Worm (Caenorhabditis elegans) whole organism, L1 larva: ENCODE data around the gene nlp-14.

ENCODE experiments used
- C16A3.4 ChIP-seq: fragments of 150-350 bp; optimal IDR thresholded peaks from 2 replicates; lab custom pipeline; 2014; ENCODE audit warnings: missing biosample characterization, missing genetic modification characterization
- alr-1 ChIP-seq: fragments of 200-800 bp; sonication (Bioruptor generic); optimal IDR thresholded peaks from 2 replicates; lab custom pipeline; 2018; ENCODE audit warnings: borderline replicate concordance, mild to moderate bottlenecking, missing genetic modification characterization, missing compliant biosample characterization
- grh-1 ChIP-seq: fragments of 200-800 bp; sonication (Bioruptor generic); IDR thresholded peaks from 2 replicates; pipeline ENCODE4 v1.3.6; 2022; ENCODE audit warnings: missing genetic modification reagents, missing genetic modification characterization, missing compliant biosample characterization
- lin-13 ChIP-seq: fragments of 150-350 bp; optimal IDR thresholded peaks from 2 replicates; lab custom pipeline; 2014; ENCODE audit warnings: missing biosample characterization, missing genetic modification reagents, missing genetic modification characterization
- lin-15B ChIP-seq: fragments of 150-350 bp; sonication (generic microtip); optimal IDR thresholded peaks from 3 replicates; lab custom pipeline; 2014; ENCODE audit warnings: missing biosample characterization, missing genetic modification characterization
- mdl-1 ChIP-seq, 2 experiments: fragments of 150-350 bp; optimal IDR thresholded peaks; 2 replicates each; lab custom pipeline; 2014 to 2017; ENCODE audit warnings: missing biosample characterization in 2 of 2, missing genetic modification characterization in 2 of 2, inconsistent platforms in 1 of 2
- nhr-77 ChIP-seq: fragments of 150-350 bp; optimal IDR thresholded peaks from 2 replicates; lab custom pipeline; 2014; ENCODE audit warnings: missing biosample characterization, missing genetic modification characterization
- pag-3 ChIP-seq: sonication (generic microtip); optimal IDR thresholded peaks from 2 replicates; lab custom pipeline; 2017; ENCODE audit warnings: missing genetic modification characterization, mild to moderate bottlenecking, missing compliant biosample characterization, antibody characterized with exemption, borderline replicate concordance; ENCODE audit not compliant: insufficient read depth
- sox-4 ChIP-seq: sonication (generic microtip); optimal IDR thresholded peaks from 2 replicates; lab custom pipeline; 2016; ENCODE audit warnings: missing genetic modification characterization, missing compliant biosample characterization
- unc-130 ChIP-seq: fragments of 150-350 bp; optimal IDR thresholded peaks from 2 replicates; lab custom pipeline; 2017; ENCODE audit warnings: missing biosample characterization, missing genetic modification characterization, inconsistent platforms
- unc-62 ChIP-seq: fragments of 150-350 bp; optimal IDR thresholded peaks from 2 replicates; lab custom pipeline; 2014; ENCODE audit warnings: missing biosample characterization, missing genetic modification reagents, missing genetic modification characterization
- ztf-11 ChIP-seq, 2 experiments: sonication (generic microtip); optimal IDR thresholded peaks; 2 replicates each; lab custom pipeline; 2016 to 2017; ENCODE audit warnings: missing genetic modification characterization in 2 of 2, missing biosample characterization in 1 of 2, missing compliant biosample characterization in 1 of 2

DNA sequence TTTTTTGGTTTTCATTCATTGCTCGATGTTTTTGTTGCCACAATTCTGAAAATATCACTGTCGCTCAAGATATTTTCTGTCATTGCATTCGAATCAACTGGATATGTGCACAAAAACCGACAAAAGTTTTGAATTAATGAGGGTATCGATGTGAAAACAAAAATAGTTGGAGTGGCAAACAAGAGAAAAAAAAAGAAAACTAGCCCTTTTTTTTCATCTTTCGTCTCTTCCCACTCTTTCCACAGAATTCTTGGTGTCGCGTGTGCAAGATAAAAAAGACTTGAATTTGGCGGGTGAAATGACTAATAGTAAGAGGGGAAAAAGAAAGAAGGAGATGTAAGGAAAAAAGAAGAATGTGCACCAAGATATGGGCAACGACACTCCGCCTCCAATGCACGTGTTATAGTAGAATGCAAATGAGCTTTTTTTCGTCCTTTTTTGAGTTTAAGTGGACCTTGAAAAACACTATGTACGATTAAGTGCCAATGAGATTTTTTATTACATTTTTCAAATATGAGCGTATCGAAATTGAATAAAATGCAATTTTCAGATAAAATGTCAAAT lies 50.0 kb downstream of the nlp-14 start, which contains the start of the genes ubc-22 and ubc-21:
- TF ChIP-seq C16A3.4 (tag; lab: Kevin White, UChicago) (no peak), lin-13 (GFP tag; lab: Kevin White, UChicago) (no peak), sox-4 (tag; lab: Kevin White, UChicago) (peak; percentile 2), lin-15B (no peak), nhr-77 (tag; lab: Kevin White, UChicago) (no peak), grh-1 (GFP tag; lab: Robert Waterston, UW) (no peak), mdl-1 (tag; optimal IDR thresholded peaks at IDR 0.05; lab: Kevin White, UChicago) (no peak), pag-3 (no peak), unc-62 (GFP tag; lab: Kevin White, UChicago) (no peak), unc-130 (tag; lab: Kevin White, UChicago) (no peak), alr-1 (tag; lab: Kevin White, UChicago) (no peak), ztf-11 (tag; optimal IDR thresholded peaks at IDR 0.05; lab: Kevin White, UChicago) (no peak)
